Fruit fly (Drosophila melanogaster) Kc167 (cell line): ENCODE measurements around the gene CG3081.

Experiments used
- Myc ChIP-seq: fragments of >200 bp; optimal IDR thresholded peaks from 2 replicates; lab custom pipeline; 2017; ENCODE audit warnings: missing external identifiers
- Sin3A ChIP-seq: fragments of >200 bp; optimal IDR thresholded peaks from 2 replicates; lab custom pipeline; 2018; ENCODE audit warnings: missing external identifiers
- h ChIP-seq: fragments of >200 bp; optimal IDR thresholded peaks from 3 replicates; lab custom pipeline; 2018; ENCODE audit warnings: missing external identifiers
- insv ChIP-seq: fragments of >200 bp; optimal IDR thresholded peaks from 3 replicates; lab custom pipeline; 2018; ENCODE audit warnings: missing external identifiers
- psq ChIP-seq: fragments of >200 bp; optimal IDR thresholded peaks from 2 replicates; lab custom pipeline; 2017; ENCODE audit warnings: missing external identifiers
- ttk ChIP-seq: sonication (Bioruptor generic); optimal IDR thresholded peaks from 2 replicates; lab custom pipeline; 2017; ENCODE audit warnings: missing external identifiers

CG3081 gene

DNA sequence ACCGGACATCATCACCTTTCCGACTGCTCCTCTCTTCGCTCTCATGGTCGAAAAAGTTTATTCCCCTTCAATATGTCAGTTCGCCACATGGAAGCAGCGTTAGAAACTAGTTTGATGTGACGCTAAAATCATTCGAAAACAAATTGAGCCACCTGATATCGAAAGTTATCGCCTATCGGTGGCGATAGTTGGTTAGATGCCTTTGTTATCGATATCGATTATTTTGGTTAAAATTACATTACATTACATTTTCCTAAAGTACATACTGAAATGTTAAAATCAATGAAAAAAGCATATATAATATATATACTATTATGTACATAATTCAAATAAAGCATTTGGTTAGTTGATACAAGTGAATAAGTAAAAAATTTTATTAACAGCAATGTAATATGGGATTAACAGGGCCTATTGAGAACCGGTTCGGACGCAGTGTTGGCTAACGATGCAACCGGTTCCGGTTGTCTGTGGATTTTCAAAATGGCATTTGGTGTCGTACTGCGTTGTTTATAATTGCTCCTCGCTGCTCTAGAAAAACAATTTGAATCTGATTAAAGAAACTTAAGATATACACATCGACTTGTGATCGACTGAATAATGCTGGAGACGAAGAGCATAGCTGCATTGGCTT is 7.8 kb downstream of the CG3081 start, which contains the start of the genes Alms1a and pon:
Gene Alms1a (minus strand): TSS at position 149 of the 631 bp plus-strand sequence.
Gene pon (plus strand): TSS at position 463 of the 631 bp plus-strand sequence.
- TF ChIP-seq Myc (lab: Kevin White, UChicago) = no peak
- TF ChIP-seq insv (lab: Kevin White, UChicago) = no peak
- TF ChIP-seq h = no peak
- no peak for TF ChIP-seq Sin3A (lab: Kevin White, UChicago)
- TF ChIP-seq psq (lab: Kevin White, UChicago) = no peak
- no peak for TF ChIP-seq ttk (lab: Kevin White, UChicago)

DNA sequence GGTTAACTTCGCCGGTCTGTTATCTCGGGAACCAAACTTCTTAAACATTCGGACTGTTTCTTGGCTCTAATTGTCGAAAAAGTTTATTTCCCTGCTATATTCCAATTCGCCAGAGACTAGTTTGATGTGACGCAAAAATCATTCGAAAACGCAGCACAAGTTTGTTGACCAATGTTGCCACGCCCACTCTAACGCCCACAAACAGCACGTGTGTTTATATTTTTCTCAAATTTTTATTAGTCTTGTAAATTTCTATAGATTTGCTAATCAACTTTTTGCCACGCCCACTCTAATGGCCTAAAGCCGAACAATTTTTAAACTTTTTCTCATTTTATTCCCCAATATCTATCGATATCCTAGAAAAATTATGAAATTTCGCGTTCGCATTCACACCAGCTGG is 13.0 kb downstream of the CG3081 start, which contains the start of gene Alms1b:
Gene Alms1b (minus strand): TSS at position 101 of the 400 bp plus-strand sequence.
- TF ChIP-seq psq (lab: Kevin White, UChicago) (no peak), Sin3A (lab: Kevin White, UChicago) (no peak), h (no peak), Myc (lab: Kevin White, UChicago) (no peak)

DNA sequence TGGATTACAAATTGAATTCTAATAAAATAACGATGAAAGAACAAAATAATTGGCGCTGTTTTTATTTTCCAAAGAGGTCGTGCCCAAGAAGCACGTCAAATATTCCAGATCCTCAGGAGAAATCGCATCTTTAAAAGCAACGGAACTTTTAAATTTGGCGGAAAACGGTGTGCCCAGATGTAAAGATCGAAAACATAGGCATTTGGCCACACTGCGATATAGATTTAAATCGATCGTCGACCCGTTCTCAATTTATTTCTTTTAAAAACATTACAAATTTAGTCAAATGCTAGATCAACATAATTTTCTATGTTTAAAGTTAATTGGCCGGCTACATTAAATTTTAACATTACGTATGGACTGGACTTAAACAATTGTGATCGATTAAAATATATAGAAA is 16.6 kb downstream of the CG3081 start:
- TF ChIP-seq insv (lab: Kevin White, UChicago) (no peak), Sin3A (lab: Kevin White, UChicago) (no peak), psq (lab: Kevin White, UChicago) (no peak), Myc (lab: Kevin White, UChicago) (no peak), h (no peak), ttk (lab: Kevin White, UChicago) (no peak)

DNA sequence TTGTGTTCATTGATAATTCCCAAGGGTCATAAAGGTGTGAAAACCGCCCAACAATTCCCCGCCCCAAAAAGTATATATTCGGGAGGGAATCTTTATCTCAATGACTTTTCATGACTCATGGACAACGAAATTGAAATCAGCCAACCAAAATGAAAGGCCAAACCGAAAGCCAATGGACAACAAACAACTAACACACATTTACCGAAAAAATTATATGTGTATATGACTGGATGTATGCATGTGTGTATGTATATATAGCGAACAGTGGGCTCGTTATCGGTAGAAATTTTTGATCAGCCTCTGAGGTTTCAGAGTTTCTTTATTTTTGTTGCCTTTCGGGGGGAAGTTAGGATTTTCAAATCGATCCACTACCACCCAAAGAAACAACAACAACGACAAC is 24.9 kb downstream of the CG3081 start:
- TF ChIP-seq insv (lab: Kevin White, UChicago) = no peak
- TF ChIP-seq ttk (lab: Kevin White, UChicago) = no peak
- no peak for TF ChIP-seq Sin3A (lab: Kevin White, UChicago)
- no peak for TF ChIP-seq psq (lab: Kevin White, UChicago)
- no peak for TF ChIP-seq h
- no peak for TF ChIP-seq Myc (lab: Kevin White, UChicago)

DNA sequence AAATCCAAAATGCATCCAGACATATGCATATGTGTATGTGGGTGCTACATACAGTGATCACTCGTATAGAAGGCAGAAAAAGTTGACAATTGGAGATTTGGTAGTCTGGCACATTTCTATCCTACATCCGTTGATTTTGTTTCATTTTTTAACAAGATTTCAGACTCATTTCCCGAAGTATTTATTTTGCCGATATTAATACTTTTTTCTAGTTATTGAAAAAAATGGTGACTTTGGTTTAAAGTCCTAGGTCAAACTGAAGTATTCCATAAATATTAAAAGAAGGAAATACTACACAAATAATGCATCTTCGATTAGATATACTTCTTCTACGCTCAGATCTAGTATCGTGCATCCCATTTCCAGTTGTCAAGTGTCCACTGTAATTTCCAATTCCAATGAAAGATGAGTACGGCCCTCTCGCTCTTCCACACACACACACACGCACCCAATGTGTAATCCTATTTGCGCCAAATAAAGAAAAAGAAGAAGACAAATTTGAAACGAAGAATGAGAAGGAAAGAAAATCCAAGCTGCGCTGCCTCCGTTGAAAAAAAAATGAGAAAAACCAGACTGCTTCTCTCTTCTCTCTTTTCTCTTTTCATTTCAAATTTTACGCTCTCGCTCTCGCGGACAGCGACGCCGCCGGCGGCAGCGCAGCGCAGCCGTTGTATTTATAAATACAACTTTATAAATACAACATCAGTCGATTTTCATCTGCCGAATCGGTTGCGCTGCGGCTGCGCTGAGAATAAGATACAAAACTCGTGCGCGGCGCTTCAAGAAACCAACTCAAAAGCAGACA is 26.7 kb downstream of the CG3081 start, which contains the start of gene peb:
Gene peb (plus strand): TSS at position 700 of the 805 bp plus-strand sequence.
- TF ChIP-seq insv (lab: Kevin White, UChicago) = no peak
- no peak for TF ChIP-seq h
- TF ChIP-seq Sin3A (lab: Kevin White, UChicago) = no peak
- no peak for TF ChIP-seq Myc (lab: Kevin White, UChicago)
- TF ChIP-seq psq (lab: Kevin White, UChicago) = no peak
- no peak for TF ChIP-seq ttk (lab: Kevin White, UChicago)

DNA sequence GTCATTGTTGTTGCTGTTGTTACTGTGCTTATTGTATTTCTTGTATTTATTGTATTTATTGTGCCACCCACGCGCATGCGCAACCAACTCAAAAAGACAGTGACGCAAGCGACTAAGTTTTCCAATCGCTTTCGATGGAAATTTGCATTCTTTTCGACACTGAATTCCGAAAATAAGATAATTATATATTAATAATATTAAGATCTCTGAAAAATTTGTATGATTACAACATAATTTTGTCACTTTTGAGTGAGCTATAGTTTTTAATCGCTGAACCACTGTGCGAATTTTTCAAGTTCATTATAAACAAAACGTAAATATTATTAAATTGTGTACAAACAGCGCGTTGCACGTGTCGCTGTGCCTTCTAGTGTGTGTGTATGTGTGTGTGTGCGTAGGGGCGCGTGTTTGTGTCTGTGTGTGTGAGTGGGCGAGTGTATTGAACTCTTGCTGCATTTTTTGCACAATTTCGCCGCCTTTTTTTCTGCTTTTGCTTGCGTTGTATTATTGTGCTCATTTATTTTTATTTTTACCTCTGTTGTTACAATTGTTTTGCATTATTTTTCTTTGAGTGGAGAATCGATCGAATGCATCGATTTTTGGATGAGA is 28.0 kb downstream of the CG3081 start:
- no peak for TF ChIP-seq ttk (lab: Kevin White, UChicago)
- no peak for TF ChIP-seq Sin3A (lab: Kevin White, UChicago)
- TF ChIP-seq Myc (lab: Kevin White, UChicago) = no peak
- no peak for TF ChIP-seq psq (lab: Kevin White, UChicago)
- TF ChIP-seq insv (lab: Kevin White, UChicago) = no peak
- no peak for TF ChIP-seq h

DNA sequence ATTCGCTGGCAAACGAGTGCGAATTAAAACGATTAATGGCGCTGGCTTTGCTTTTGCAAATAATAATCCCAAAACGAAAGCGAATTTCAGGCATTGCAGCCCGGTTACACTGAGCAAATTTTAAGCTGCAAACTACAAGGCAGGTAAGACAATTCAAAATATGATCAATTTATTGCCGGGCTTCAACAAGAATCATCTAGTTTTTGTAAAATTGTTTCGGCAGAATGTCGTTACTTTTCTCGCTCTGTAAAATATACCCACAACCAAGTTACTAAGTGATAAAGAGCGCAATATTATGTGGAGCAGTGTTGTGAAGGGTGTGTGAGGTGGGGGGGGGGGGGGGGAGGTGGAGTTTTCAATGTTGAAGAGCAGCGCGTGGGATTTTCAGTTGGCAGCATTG is 28.8 kb downstream of the CG3081 start:
- TF ChIP-seq h (no peak), Myc (lab: Kevin White, UChicago) (no peak), psq (lab: Kevin White, UChicago) (no peak), insv (lab: Kevin White, UChicago) (no peak), Sin3A (lab: Kevin White, UChicago) (no peak), ttk (lab: Kevin White, UChicago) (no peak)

DNA sequence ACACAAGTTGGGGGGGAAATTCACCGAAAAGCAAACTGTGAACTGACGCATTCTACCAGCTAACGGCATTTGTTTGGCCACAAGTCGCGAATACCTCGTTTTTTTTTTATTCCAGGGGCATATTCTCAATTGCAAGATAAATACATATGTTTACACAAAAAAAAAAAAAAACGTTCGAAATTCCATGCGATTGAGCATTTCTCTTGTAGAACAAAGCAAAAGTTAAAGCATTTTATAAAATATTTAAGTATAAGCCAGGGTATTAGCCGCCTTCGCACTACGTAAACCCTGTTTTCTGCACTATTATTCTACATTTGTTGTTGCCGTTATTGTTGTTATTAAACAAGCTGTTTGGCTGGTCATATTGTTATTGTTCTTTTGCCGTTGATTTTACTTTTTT is 29.5 kb downstream of the CG3081 start:
- no peak for TF ChIP-seq ttk (lab: Kevin White, UChicago)

DNA sequence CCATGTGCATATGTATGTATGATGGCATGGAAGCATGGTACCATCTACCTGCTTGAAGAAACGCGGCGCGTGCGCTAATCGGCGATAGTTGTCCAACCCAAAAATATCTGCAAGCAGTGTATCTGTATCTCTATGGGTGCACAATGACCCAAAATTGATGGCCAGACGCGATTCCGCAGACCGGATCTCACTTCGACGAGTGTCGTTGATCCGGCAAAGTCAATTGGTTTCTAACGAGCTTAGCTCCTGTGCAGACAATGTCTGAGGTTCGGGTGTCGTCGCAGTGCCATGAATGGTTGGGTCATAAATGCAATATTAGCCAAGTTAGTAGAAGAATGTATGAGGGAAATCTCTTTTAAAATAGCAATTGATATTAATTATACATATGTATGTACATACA is 30.2 kb downstream of the CG3081 start:
- TF ChIP-seq ttk (lab: Kevin White, UChicago) (no peak), h (no peak), insv (lab: Kevin White, UChicago) (no peak), Sin3A (lab: Kevin White, UChicago) (no peak), psq (lab: Kevin White, UChicago) (no peak), Myc (lab: Kevin White, UChicago) (no peak)

DNA sequence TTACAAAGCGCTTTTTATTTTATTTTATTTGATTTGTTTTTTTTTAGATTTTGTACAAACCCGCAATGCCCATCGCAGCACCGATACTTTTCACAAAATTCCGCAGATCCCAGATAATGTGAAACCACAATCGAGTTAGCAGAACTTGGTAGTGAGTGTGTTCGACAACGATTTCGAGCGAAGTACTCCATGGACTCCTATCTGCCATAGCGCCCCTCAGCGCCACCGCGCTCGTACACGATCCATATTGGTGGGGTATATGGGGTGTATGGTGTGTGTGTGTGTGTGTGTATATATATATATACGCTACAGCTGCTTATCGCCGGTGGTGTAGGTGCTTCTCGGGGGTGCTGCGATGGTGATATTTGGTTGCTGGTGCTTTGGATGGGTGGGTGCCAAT is 31.3 kb downstream of the CG3081 start:
- no peak for TF ChIP-seq h
- no peak for TF ChIP-seq ttk (lab: Kevin White, UChicago)
- no peak for TF ChIP-seq Sin3A (lab: Kevin White, UChicago)
- TF ChIP-seq psq (lab: Kevin White, UChicago) = no peak
- no peak for TF ChIP-seq insv (lab: Kevin White, UChicago)
- TF ChIP-seq Myc (lab: Kevin White, UChicago) = no peak

DNA sequence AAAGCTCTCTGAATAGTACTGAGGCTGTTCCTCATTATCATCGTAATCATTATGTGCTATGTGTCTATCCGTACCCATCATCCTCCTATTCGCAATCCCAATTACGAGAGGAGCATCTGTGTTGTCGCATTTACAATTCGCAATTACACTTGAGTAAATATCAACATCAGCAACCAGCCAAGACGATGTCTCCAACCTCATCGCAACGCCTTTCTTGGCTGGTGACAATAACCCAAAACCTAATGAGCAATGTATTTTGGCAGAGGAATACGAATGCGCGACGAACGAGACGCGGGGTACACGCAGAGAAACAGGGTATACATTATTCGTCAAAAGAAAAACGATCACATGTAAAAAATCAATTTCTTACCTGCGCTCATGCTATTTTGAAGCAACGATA is 33.3 kb downstream of the CG3081 start:
- no peak for TF ChIP-seq insv (lab: Kevin White, UChicago)
- no peak for TF ChIP-seq h
- no peak for TF ChIP-seq Myc (lab: Kevin White, UChicago)
- TF ChIP-seq ttk (lab: Kevin White, UChicago) = no peak
- no peak for TF ChIP-seq psq (lab: Kevin White, UChicago)
- no peak for TF ChIP-seq Sin3A (lab: Kevin White, UChicago)
